Fruit fly (Drosophila melanogaster) whole organism, embryonic: ENCODE data around the gene CG14000.
A peak's percentile ranks its signal among the peaks of the same experiment; 100 is the strongest.

Experiments used
- Bdp1 ChIP-seq: fragments of 200-800 bp; sonication (Bioruptor generic); optimal IDR thresholded peaks from 3 replicates; lab custom pipeline; 2016; ENCODE audit warnings: missing biosample characterization, missing genetic modification characterization
- CG10462 ChIP-seq: fragments of 200-800 bp; sonication (Bioruptor generic); optimal IDR thresholded peaks from 2 replicates; lab custom pipeline; 2016; ENCODE audit warnings: missing biosample characterization, missing genetic modification characterization
- CG12769 ChIP-seq: fragments of 200-800 bp; sonication (Bioruptor generic); optimal IDR thresholded peaks from 2 replicates; lab custom pipeline; 2019; ENCODE audit warnings: missing biosample characterization, mild to moderate bottlenecking, missing genetic modification characterization, moderate library complexity
- CG13123 ChIP-seq: fragments of 200-800 bp; sonication (Bioruptor generic); optimal IDR thresholded peaks from 2 replicates; lab custom pipeline; 2016; ENCODE audit warnings: missing biosample characterization, missing genetic modification characterization
- CG13287 ChIP-seq: fragments of 200-800 bp; sonication (Bioruptor generic); IDR thresholded peaks from 2 replicates; pipeline ENCODE4 v1.3.6; 2022; ENCODE audit warnings: missing biosample characterization, missing genetic modification characterization; ENCODE audit not compliant: partially characterized antibody
- CG14860 ChIP-seq: fragments of 200-800 bp; sonication (Bioruptor generic); IDR thresholded peaks from 3 replicates; pipeline ENCODE4 v1.3.6; 2022; ENCODE audit warnings: missing biosample characterization, missing genetic modification characterization; ENCODE audit not compliant: partially characterized antibody
- CG1529 ChIP-seq: fragments of 200-800 bp; sonication (Bioruptor generic); optimal IDR thresholded peaks from 3 replicates; lab custom pipeline; 2018; ENCODE audit warnings: missing biosample characterization, missing genetic modification characterization
- CG1647 ChIP-seq: fragments of 200-800 bp; sonication (Bioruptor generic); optimal IDR thresholded peaks from 3 replicates; lab custom pipeline; 2016; ENCODE audit warnings: missing biosample characterization, missing genetic modification characterization
- CG2678 ChIP-seq: fragments of 200-800 bp; sonication (Bioruptor generic); optimal IDR thresholded peaks from 3 replicates; lab custom pipeline; 2019; ENCODE audit warnings: missing biosample characterization, mild to moderate bottlenecking, missing genetic modification characterization, moderate library complexity
- CG30020 ChIP-seq: fragments of 200-800 bp; optimal IDR thresholded peaks from 2 replicates; lab custom pipeline; 2019; ENCODE audit warnings: missing biosample characterization, mild to moderate bottlenecking, missing genetic modification characterization, moderate library complexity
- CG4404 ChIP-seq: fragments of 200-800 bp; sonication (Bioruptor generic); IDR thresholded peaks from 2 replicates; pipeline ENCODE4 v1.3.6; 2022; ENCODE audit warnings: missing biosample characterization, missing genetic modification characterization
- CG4854 ChIP-seq: fragments of 200-800 bp; sonication (Bioruptor generic); optimal IDR thresholded peaks from 2 replicates; lab custom pipeline; 2016; ENCODE audit warnings: missing biosample characterization, missing genetic modification characterization, inconsistent platforms
- CG6272 ChIP-seq: fragments of 200-800 bp; sonication (Bioruptor generic); IDR thresholded peaks from 2 replicates; pipeline ENCODE4 v1.3.6; 2022; ENCODE audit warnings: missing biosample characterization, missing genetic modification characterization
- CG6683 ChIP-seq: fragments of 200-800 bp; sonication (Bioruptor generic); optimal IDR thresholded peaks from 2 replicates; lab custom pipeline; 2017; ENCODE audit warnings: missing biosample characterization, mild to moderate bottlenecking, missing genetic modification characterization, missing genetic modification reagents
- CG6791 ChIP-seq: fragments of 200-800 bp; sonication (Bioruptor generic); IDR thresholded peaks from 3 replicates; pipeline ENCODE4 v1.3.6; 2022; ENCODE audit warnings: missing biosample characterization, missing genetic modification characterization; ENCODE audit not compliant: partially characterized antibody
- CG7786 ChIP-seq: fragments of 200-800 bp; sonication (Bioruptor generic); optimal IDR thresholded peaks from 2 replicates; lab custom pipeline; 2016; ENCODE audit warnings: missing biosample characterization, missing genetic modification characterization
- CG7928 ChIP-seq: fragments of 200-800 bp; sonication (Bioruptor generic); optimal IDR thresholded peaks from 2 replicates; lab custom pipeline; 2017; ENCODE audit warnings: missing biosample characterization, mild to moderate bottlenecking, missing genetic modification characterization
- CG8290 ChIP-seq, 3 experiments: fragments of 200-800 bp; sonication (Bioruptor generic); optimal IDR thresholded peaks; 2 replicates each; lab custom pipeline; 2016 to 2019; ENCODE audit warnings: missing biosample characterization in 3 of 3, missing genetic modification characterization in 3 of 3, mild to moderate bottlenecking in 2 of 3, moderate library complexity in 1 of 3
- CG9437 ChIP-seq: fragments of 200-800 bp; sonication (Bioruptor generic); optimal IDR thresholded peaks from 2 replicates; lab custom pipeline; 2018; ENCODE audit warnings: missing biosample characterization, mild to moderate bottlenecking, missing genetic modification characterization
- CG9727 ChIP-seq: fragments of 200-800 bp; sonication (Bioruptor generic); optimal IDR thresholded peaks from 3 replicates; lab custom pipeline; 2017; ENCODE audit warnings: missing biosample characterization, mild to moderate bottlenecking, missing genetic modification characterization
- Dip3 ChIP-seq: fragments of 200-800 bp; sonication (Bioruptor generic); optimal IDR thresholded peaks from 3 replicates; lab custom pipeline; 2016; ENCODE audit warnings: missing biosample characterization, missing genetic modification characterization
- Dll ChIP-seq: fragments of 200-800 bp; sonication (Bioruptor generic); IDR thresholded peaks from 4 replicates; pipeline ENCODE4 v1.3.6; 2022; ENCODE audit warnings: missing biosample characterization, missing genetic modification characterization; ENCODE audit not compliant: partially characterized antibody
- Fer2 ChIP-seq: fragments of 200-800 bp; sonication (Bioruptor generic); optimal IDR thresholded peaks from 2 replicates; lab custom pipeline; 2018; ENCODE audit warnings: missing biosample characterization, mild to moderate bottlenecking, missing genetic modification characterization, moderate library complexity
- HLH54F ChIP-seq: fragments of 200-800 bp; sonication (Bioruptor generic); optimal IDR thresholded peaks from 3 replicates; lab custom pipeline; 2016; ENCODE audit warnings: missing biosample characterization, missing genetic modification characterization
- HmgD ChIP-seq: fragments of 200-800 bp; sonication (Bioruptor generic); optimal IDR thresholded peaks from 3 replicates; lab custom pipeline; 2016; ENCODE audit warnings: missing biosample characterization, missing genetic modification characterization
- NC2β ChIP-seq: fragments of 200-800 bp; sonication (Bioruptor generic); optimal IDR thresholded peaks from 2 replicates; lab custom pipeline; 2016; ENCODE audit warnings: missing biosample characterization, missing genetic modification characterization
- Nf-YB ChIP-seq: fragments of 200-800 bp; sonication (Bioruptor generic); optimal IDR thresholded peaks from 3 replicates; lab custom pipeline; 2019; ENCODE audit warnings: missing biosample characterization, mild to moderate bottlenecking, missing genetic modification characterization, moderate library complexity
- PHDP ChIP-seq: fragments of 200-800 bp; sonication (Bioruptor generic); optimal IDR thresholded peaks from 3 replicates; lab custom pipeline; 2018; ENCODE audit warnings: missing biosample characterization, mild to moderate bottlenecking, missing genetic modification characterization, moderate library complexity
- bab2 ChIP-seq: fragments of 200-800 bp; sonication (Bioruptor generic); optimal IDR thresholded peaks from 2 replicates; lab custom pipeline; 2016; ENCODE audit warnings: missing biosample characterization, missing genetic modification characterization
- cas ChIP-seq: fragments of 200-800 bp; sonication (Bioruptor generic); IDR thresholded peaks from 2 replicates; pipeline ENCODE4 v1.3.6; 2022; ENCODE audit warnings: missing biosample characterization, missing genetic modification characterization
- cg ChIP-seq: fragments of 200-800 bp; sonication (Bioruptor generic); optimal IDR thresholded peaks from 3 replicates; lab custom pipeline; 2019; ENCODE audit warnings: missing biosample characterization, mild to moderate bottlenecking, missing genetic modification characterization, moderate library complexity
- ci ChIP-seq: fragments of 200-800 bp; sonication (Bioruptor generic); IDR thresholded peaks from 3 replicates; pipeline ENCODE4 v1.3.6; 2022; ENCODE audit warnings: missing biosample characterization, missing genetic modification characterization
- crp ChIP-seq, 2 experiments: fragments of 200-800 bp; sonication (Bioruptor generic); optimal IDR thresholded peaks; 2 replicates in 1 of 2; 3 replicates in 1 of 2; lab custom pipeline; 2017; ENCODE audit warnings: missing biosample characterization in 2 of 2, missing genetic modification characterization in 2 of 2, mild to moderate bottlenecking in 1 of 2, moderate library complexity in 1 of 2
- grn ChIP-seq: fragments of 200-800 bp; sonication (Bioruptor generic); optimal IDR thresholded peaks from 3 replicates; lab custom pipeline; 2017; ENCODE audit warnings: missing biosample characterization, missing genetic modification characterization
- hth ChIP-seq: fragments of >200 bp; optimal IDR thresholded peaks from 2 replicates; lab custom pipeline; 2017; ENCODE audit warnings: inconsistent platforms
- lab ChIP-seq: fragments of 200-800 bp; sonication (Bioruptor generic); optimal IDR thresholded peaks from 3 replicates; lab custom pipeline; 2017; ENCODE audit warnings: missing biosample characterization, missing genetic modification characterization, mild to moderate bottlenecking, moderate library complexity, missing genetic modification reagents
- odd ChIP-seq: fragments of 200-800 bp; sonication (Bioruptor generic); optimal IDR thresholded peaks from 2 replicates; lab custom pipeline; 2017; ENCODE audit warnings: missing biosample characterization, mild to moderate bottlenecking, missing genetic modification characterization
- onecut ChIP-seq: fragments of 200-800 bp; sonication (Bioruptor generic); IDR thresholded peaks from 2 replicates; pipeline ENCODE4 v1.3.6; 2022; ENCODE audit warnings: missing biosample characterization, missing genetic modification characterization
- p53 ChIP-seq: fragments of 200-800 bp; sonication (Bioruptor generic); optimal IDR thresholded peaks from 2 replicates; lab custom pipeline; 2016; ENCODE audit warnings: missing biosample characterization, missing genetic modification characterization
- pita ChIP-seq: fragments of 200-800 bp; sonication (Bioruptor generic); optimal IDR thresholded peaks from 2 replicates; lab custom pipeline; 2017; ENCODE audit warnings: missing biosample characterization, mild to moderate bottlenecking, missing genetic modification characterization
- prd ChIP-seq, 3 experiments: fragments of >200 bp in 2 of 3; fragments of 200-800 bp in 1 of 3; sonication (Bioruptor generic) in 1 of 3; optimal IDR thresholded peaks in 2 of 3; IDR thresholded peaks in 1 of 3; 2 replicates in 2 of 3; 3 replicates in 1 of 3; pipeline versions ENCODE4 v1.3.6 to Lab custom; 2017 to 2022; ENCODE audit warnings: missing biosample characterization in 1 of 3, missing genetic modification characterization in 1 of 3
- row ChIP-seq: fragments of 200-800 bp; sonication (Bioruptor generic); IDR thresholded peaks from 3 replicates; pipeline ENCODE4 v1.3.6; 2022; ENCODE audit warnings: missing biosample characterization, missing genetic modification characterization
- sens-2 ChIP-seq: fragments of 200-800 bp; sonication (Bioruptor generic); IDR thresholded peaks from 2 replicates; pipeline ENCODE4 v1.3.6; 2022; ENCODE audit warnings: missing biosample characterization, missing genetic modification characterization
- tin ChIP-seq: fragments of 200-800 bp; sonication (Bioruptor generic); optimal IDR thresholded peaks from 3 replicates; lab custom pipeline; 2016; ENCODE audit warnings: missing biosample characterization, missing genetic modification characterization
- tna ChIP-seq: fragments of 200-800 bp; sonication (Bioruptor generic); IDR thresholded peaks from 2 replicates; pipeline ENCODE4 v1.3.6; 2022; ENCODE audit warnings: missing biosample characterization, missing genetic modification characterization; ENCODE audit not compliant: partially characterized antibody
- vvl ChIP-seq: fragments of 200-800 bp; sonication (Bioruptor generic); IDR thresholded peaks from 2 replicates; pipeline ENCODE4 v1.3.6; 2022; ENCODE audit warnings: missing biosample characterization, missing genetic modification characterization
- zen2 ChIP-seq: fragments of 200-800 bp; sonication (Bioruptor generic); IDR thresholded peaks from 3 replicates; pipeline ENCODE4 v1.3.6; 2022; ENCODE audit warnings: missing biosample characterization, missing genetic modification characterization; ENCODE audit not compliant: partially characterized antibody
- zf30C ChIP-seq: fragments of 200-800 bp; sonication (Bioruptor generic); optimal IDR thresholded peaks from 3 replicates; lab custom pipeline; 2018; ENCODE audit warnings: missing biosample characterization, mild to moderate bottlenecking, missing genetic modification characterization

The CG14000 gene

DNA sequence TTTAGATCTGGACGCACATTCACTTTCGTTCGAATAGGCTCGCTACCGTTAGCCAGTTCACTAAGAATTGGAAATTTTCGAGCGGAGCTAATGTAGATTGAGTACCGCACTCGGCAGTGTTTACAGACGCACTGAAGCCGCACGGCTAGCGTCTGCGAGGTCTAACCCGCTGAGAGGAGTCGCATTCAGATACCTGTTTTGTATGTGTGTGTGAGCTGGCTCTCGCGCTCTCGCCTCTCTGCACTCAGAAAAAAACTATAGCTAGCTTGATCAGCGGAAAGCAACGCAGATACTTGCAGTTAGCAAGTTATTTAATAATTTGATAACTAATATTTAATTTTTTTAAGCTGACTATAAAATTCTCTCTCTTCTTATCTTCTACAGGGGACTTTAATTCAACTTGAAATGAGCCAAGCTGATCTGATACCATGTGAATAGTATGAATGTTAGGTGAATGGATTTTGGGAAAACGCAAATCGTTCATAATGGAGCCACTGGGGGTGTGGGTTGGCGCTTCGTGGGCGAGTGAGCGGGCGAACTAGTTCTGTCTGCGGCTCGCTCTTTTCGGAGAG lies 30.6 kb downstream of the CG14000 start, which contains the start of gene rau (continued):
- TF ChIP-seq CG8290 (GFP tag; optimal IDR thresholded peaks at IDR 0.05; lab: Kevin White, UChicago) = peak; percentile 63
- peak in 1 of 2 experiments; percentile 50 for TF ChIP-seq CG8290 (tag; optimal IDR thresholded peaks at IDR 0.05; lab: Kevin White, UChicago)
- no peak for TF ChIP-seq tna (GFP tag; lab: Robert Waterston, UW)
- 0 out of 3 replicates have a peak, but pooled peaks have one; percentile 27 for TF ChIP-seq CG14860 (GFP tag; lab: Robert Waterston, UW)
- TF ChIP-seq CG6791 (GFP tag; lab: Robert Waterston, UW) = no peak
- peak; percentile 69 for TF ChIP-seq vvl (GFP tag; lab: Robert Waterston, UW)
- peak; percentile 34 for TF ChIP-seq CG7786 (GFP tag; lab: Kevin White, UChicago)
- TF ChIP-seq hth = no peak
- no peak for TF ChIP-seq CG12769
- no peak for TF ChIP-seq prd (optimal IDR thresholded peaks at IDR 0.05; lab: Kevin White, UChicago)
- peak; percentile 81 for TF ChIP-seq prd (GFP tag; IDR thresholded peaks at IDR 0.05; lab: Robert Waterston, UW)
- TF ChIP-seq CG9437 (GFP tag; lab: Kevin White, UChicago) = peak; percentile 59
- TF ChIP-seq bab2 (GFP tag; lab: Kevin White, UChicago) = no peak
- peak; percentile 98 for TF ChIP-seq zf30C
- TF ChIP-seq pita (GFP tag; lab: Kevin White, UChicago) = no peak
- peak; percentile 91 for TF ChIP-seq row
- peak; percentile 72 for TF ChIP-seq CG9727 (GFP tag; lab: Kevin White, UChicago)
- TF ChIP-seq odd (GFP tag; lab: Kevin White, UChicago) = peak; percentile 78
- TF ChIP-seq CG10462 = peak; percentile 51
- peak; percentile 56 for TF ChIP-seq tin (GFP tag; lab: Kevin White, UChicago)
- peak; percentile 41 for TF ChIP-seq CG4854 (GFP tag; lab: Kevin White, UChicago)
- TF ChIP-seq CG30020 (tag; lab: Kevin White, UChicago) = peak; percentile 31
- TF ChIP-seq Fer2 (tag; lab: Kevin White, UChicago) = peak; percentile 68
- TF ChIP-seq crp (GFP tag; optimal IDR thresholded peaks at IDR 0.05; lab: Kevin White, UChicago) = no peak
- peak; percentile 55 for TF ChIP-seq CG4404
- TF ChIP-seq CG13123 = peak; percentile 40
- TF ChIP-seq Bdp1 (GFP tag; lab: Kevin White, UChicago) = peak; percentile 43
- TF ChIP-seq sens-2 (GFP tag; lab: Robert Waterston, UW) = peak; percentile 34; the same call in 1 of the 2 replicates
- no peak for TF ChIP-seq CG13287
- TF ChIP-seq CG7928 (GFP tag; lab: Kevin White, UChicago) = no peak
- no peak for TF ChIP-seq CG6272 (GFP tag; lab: Robert Waterston, UW)
- TF ChIP-seq CG6683 (GFP tag; lab: Kevin White, UChicago) = peak; percentile 65
- peak; percentile 87 for TF ChIP-seq CG2678
- peak; percentile 92 for TF ChIP-seq cg (GFP tag; lab: Kevin White, UChicago)
- no peak for TF ChIP-seq cas (GFP tag; lab: Robert Waterston, UW)
- peak; percentile 36 for TF ChIP-seq Nf-YB (GFP tag; lab: Kevin White, UChicago)
- peak; percentile 80 for TF ChIP-seq PHDP
- TF ChIP-seq lab (GFP tag; lab: Kevin White, UChicago) = peak; percentile 80
- no peak for TF ChIP-seq grn (GFP tag; lab: Kevin White, UChicago)
- TF ChIP-seq Dip3 (GFP tag; lab: Kevin White, UChicago) = peak; percentile 33
- TF ChIP-seq NC2β (GFP tag; lab: Kevin White, UChicago) = peak; percentile 57
- peak; percentile 28; the same call in 1 of the 4 replicates for TF ChIP-seq Dll (GFP tag; lab: Robert Waterston, UW)
- peak; percentile 77 for TF ChIP-seq ci (GFP tag; lab: Robert Waterston, UW)
- peak; percentile 5 for TF ChIP-seq HLH54F (GFP tag; lab: Kevin White, UChicago)
- TF ChIP-seq HmgD = peak; percentile 12
- TF ChIP-seq p53 (GFP tag; lab: Kevin White, UChicago) = no peak
- TF ChIP-seq onecut (GFP tag; lab: Robert Waterston, UW) = peak; percentile 69
- no peak for TF ChIP-seq CG1647 (GFP tag; lab: Kevin White, UChicago)
- TF ChIP-seq zen2 (GFP tag; lab: Robert Waterston, UW) = no peak; the same call in 2 of the 3 replicates
- TF ChIP-seq CG1529 = peak; percentile 80
